Worm (Caenorhabditis elegans) whole organism, midembryonic: ENCODE results near the gene srx-68.

Source experiments
- T22C8.4 ChIP-seq: fragments of 200-800 bp; sonication (Bioruptor generic); IDR thresholded peaks from 2 replicates; pipeline ENCODE4 v1.3.6; 2022; ENCODE audit warnings: missing genetic modification characterization, missing compliant biosample characterization
- cog-1 ChIP-seq: sonication (generic microtip); optimal IDR thresholded peaks from 2 replicates; lab custom pipeline; 2016; ENCODE audit warnings: missing genetic modification characterization, missing compliant biosample characterization
- klf-2 ChIP-seq: fragments of 200-800 bp; sonication (Bioruptor generic); conservative IDR thresholded peaks from 2 replicates; pipeline ENCODE4 v1.3.6; 2022; ENCODE audit warnings: missing genetic modification reagents, missing genetic modification characterization, missing compliant biosample characterization
- med-1 ChIP-seq: sonication (generic microtip); optimal IDR thresholded peaks from 2 replicates; lab custom pipeline; 2017; ENCODE audit warnings: missing genetic modification characterization, mild to moderate bottlenecking, missing compliant biosample characterization, antibody characterized with exemption, missing genetic modification reagents; ENCODE audit not compliant: insufficient read depth
- ref-1 ChIP-seq: fragments of 200-800 bp; sonication (Bioruptor generic); conservative IDR thresholded peaks from 2 replicates; pipeline ENCODE4 v1.3.6; 2022; ENCODE audit warnings: missing genetic modification reagents, missing genetic modification characterization, missing compliant biosample characterization
- tab-1 ChIP-seq: fragments of 200-800 bp; sonication (Bioruptor generic); IDR thresholded peaks from 2 replicates; pipeline ENCODE4 v1.3.6; 2022; ENCODE audit warnings: missing genetic modification characterization, missing compliant biosample characterization
- ztf-23 ChIP-seq: fragments of 200-800 bp; sonication (Bioruptor generic); IDR thresholded peaks from 2 replicates; pipeline ENCODE4 v1.3.6; 2022; ENCODE audit warnings: missing genetic modification reagents, missing genetic modification characterization, missing compliant biosample characterization
- ztf-29 ChIP-seq: fragments of 200-800 bp; sonication (Bioruptor generic); IDR thresholded peaks from 2 replicates; pipeline ENCODE4 v1.3.6; 2022; ENCODE audit warnings: missing genetic modification reagents, missing genetic modification characterization, missing compliant biosample characterization

DNA sequence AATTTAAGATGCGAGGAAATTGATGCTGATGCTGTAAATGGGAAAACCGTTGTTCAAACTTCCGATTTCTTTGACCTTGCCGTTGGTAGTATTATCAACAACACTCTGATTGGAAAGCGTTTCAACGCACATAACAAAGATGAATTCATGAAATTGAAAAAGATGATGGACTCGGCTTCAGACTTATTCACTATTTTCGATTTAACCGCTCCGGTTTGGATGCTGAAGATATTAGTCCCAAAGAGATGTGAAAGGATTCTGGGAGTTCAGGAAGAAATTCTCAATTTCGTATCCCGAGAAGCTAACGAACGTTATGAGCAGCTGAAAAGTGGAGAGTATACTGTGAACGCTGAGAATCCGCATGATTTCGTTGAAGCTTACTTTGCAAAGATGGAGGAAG, 30.8 kb downstream of the srx-68 start:
- no peak for TF ChIP-seq klf-2
- TF ChIP-seq cog-1 (tag; lab: Kevin White, UChicago), result no peak
- TF ChIP-seq tab-1, result no peak
- no peak for TF ChIP-seq med-1 (GFP tag; lab: Kevin White, UChicago)
- no peak for TF ChIP-seq ztf-29 (GFP tag; lab: Robert Waterston, UW)
- no peak for TF ChIP-seq T22C8.4
- no peak for TF ChIP-seq ref-1 (GFP tag; lab: Robert Waterston, UW)
- TF ChIP-seq ztf-23 (GFP tag; lab: Robert Waterston, UW), result no peak
